Worm (Caenorhabditis elegans) whole organism, mixed stage, embryonic: ENCODE data around the gene hcp-2.

Experiments
- elt-1 ChIP-seq: sonication (generic microtip); optimal IDR thresholded peaks from 2 replicates; lab custom pipeline; 2017; ENCODE audit warnings: missing genetic modification characterization, mild to moderate bottlenecking, missing compliant biosample characterization, antibody characterized with exemption, moderate library complexity, borderline replicate concordance; ENCODE audit not compliant: insufficient read depth
- elt-3 ChIP-seq: fragments of 150-350 bp; optimal IDR thresholded peaks from 2 replicates; lab custom pipeline; 2014; ENCODE audit warnings: missing biosample characterization, missing genetic modification characterization
- ham-2 ChIP-seq: fragments of 200-800 bp; sonication (Bioruptor generic); optimal IDR thresholded peaks from 2 replicates; lab custom pipeline; 2018; ENCODE audit warnings: mild to moderate bottlenecking, missing genetic modification characterization, missing compliant biosample characterization
- lin-13 ChIP-seq: fragments of 150-350 bp; optimal IDR thresholded peaks from 2 replicates; lab custom pipeline; 2014; ENCODE audit warnings: missing biosample characterization, missing genetic modification characterization
- lsy-2 ChIP-seq: fragments of 150-350 bp; optimal IDR thresholded peaks from 2 replicates; lab custom pipeline; 2014; ENCODE audit warnings: missing biosample characterization, missing genetic modification characterization
- nhr-12 ChIP-seq: fragments of 150-350 bp; optimal IDR thresholded peaks from 2 replicates; lab custom pipeline; 2014; ENCODE audit warnings: missing biosample characterization, missing genetic modification characterization
- nhr-28 ChIP-seq: fragments of 150-350 bp; optimal IDR thresholded peaks from 2 replicates; lab custom pipeline; 2014; ENCODE audit warnings: missing biosample characterization, missing genetic modification characterization
- nhr-76 ChIP-seq: sonication (generic microtip); optimal IDR thresholded peaks from 2 replicates; lab custom pipeline; 2017; ENCODE audit warnings: missing biosample characterization, missing genetic modification characterization
- pha-4 ChIP-seq: fragments of 150-350 bp; optimal IDR thresholded peaks from 2 replicates; lab custom pipeline; 2018; ENCODE audit warnings: missing biosample characterization, missing genetic modification reagents, missing genetic modification characterization
- snpc-4 ChIP-seq: fragments of 150-350 bp; optimal IDR thresholded peaks from 2 replicates; lab custom pipeline; 2014; ENCODE audit warnings: missing biosample characterization, missing genetic modification characterization
- unc-62 ChIP-seq: fragments of 150-350 bp; optimal IDR thresholded peaks from 2 replicates; lab custom pipeline; 2014; ENCODE audit warnings: missing biosample characterization, missing genetic modification reagents, missing genetic modification characterization
- zip-8 ChIP-seq: fragments of 150-350 bp; optimal IDR thresholded peaks from 2 replicates; lab custom pipeline; 2014; ENCODE audit warnings: missing biosample characterization, missing genetic modification characterization
- ztf-11 ChIP-seq: fragments of 150-350 bp; optimal IDR thresholded peaks from 2 replicates; lab custom pipeline; 2014; ENCODE audit warnings: missing biosample characterization, missing genetic modification characterization

- TF ChIP-seq nhr-28 (tag; lab: Kevin White, UChicago), result no peak
- no peak for TF ChIP-seq lsy-2 (tag; lab: Kevin White, UChicago)
- no peak for TF ChIP-seq nhr-76 (tag; lab: Kevin White, UChicago)
- TF ChIP-seq ztf-11 (tag; lab: Kevin White, UChicago), result no peak
- no peak for TF ChIP-seq lin-13
- no peak for TF ChIP-seq pha-4 (tag; lab: Kevin White, UChicago)
- no peak for TF ChIP-seq elt-1 (tag; lab: Kevin White, UChicago)
- no peak for TF ChIP-seq elt-3
- TF ChIP-seq snpc-4 (tag; lab: Kevin White, UChicago), result no peak
- no peak for TF ChIP-seq nhr-12 (tag; lab: Kevin White, UChicago)
- TF ChIP-seq zip-8, result no peak
- TF ChIP-seq unc-62, result no peak
- no peak for TF ChIP-seq ham-2 (GFP tag; lab: Kevin White, UChicago)
Observed at ce11 chrV:9679166-9679565, 33.5 kb downstream of the hcp-2 start, which contains the start of gene ZK287.9.
